Fruit fly (Drosophila melanogaster): ENCODE measurements around the gene ush.

Gene ush

dm6 chr2L:516032-516993 is 40.3 kb downstream of the ush start (continued):
- TF ChIP-seq nau (GFP tag; optimal IDR thresholded peaks at IDR 0.05): peak; percentile 74
- peak; percentile 49; the same call in 1 of the 2 replicates for TF ChIP-seq CG14441 (GFP tag; IDR thresholded peaks at IDR 0.05)
- no peak for TF ChIP-seq CG11696 (GFP tag; IDR thresholded peaks at IDR 0.05)
- peak; percentile 83 for TF ChIP-seq CG6689 (GFP tag; IDR thresholded peaks at IDR 0.05)
- TF ChIP-seq ems (GFP tag; optimal IDR thresholded peaks at IDR 0.05): peak; percentile 35
- TF ChIP-seq Fer3 (tag; optimal IDR thresholded peaks at IDR 0.05): peak; percentile 64
- no peak for TF ChIP-seq CG3163 (GFP tag; optimal IDR thresholded peaks at IDR 0.05)
- TF ChIP-seq CG15479 (GFP tag; optimal IDR thresholded peaks at IDR 0.05): peak; percentile 48
- peak in 1 of 2 experiments; percentile 55 for TF ChIP-seq Hr78 (GFP tag; optimal IDR thresholded peaks at IDR 0.05)
- peak; percentile 41; the same call in 1 of the 3 replicates for TF ChIP-seq CG2889 (GFP tag; IDR thresholded peaks at IDR 0.05)
- TF ChIP-seq tap (tag; optimal IDR thresholded peaks at IDR 0.05): peak; percentile 83
- peak; percentile 11 for TF ChIP-seq CTCF (GFP tag; optimal IDR thresholded peaks at IDR 0.05)
- TF ChIP-seq YL-1 (GFP tag; optimal IDR thresholded peaks at IDR 0.05): no peak
- TF ChIP-seq CG18619 (GFP tag; optimal IDR thresholded peaks at IDR 0.05): peak; percentile 58
- TF ChIP-seq Awh (GFP tag; IDR thresholded peaks at IDR 0.05): peak; percentile 81
- TF ChIP-seq dan (GFP tag; IDR thresholded peaks at IDR 0.05): no peak
- peak; percentile 64; the same call in 1 of the 2 replicates for TF ChIP-seq CG5953 (GFP tag; IDR thresholded peaks at IDR 0.05)
- no peak for TF ChIP-seq CG13287 (GFP tag; IDR thresholded peaks at IDR 0.05; ENCODE audit: partially characterized antibody)
- TF ChIP-seq mam (GFP tag; optimal IDR thresholded peaks at IDR 0.05): peak; percentile 62
- peak; percentile 51 for TF ChIP-seq sqz (GFP tag; optimal IDR thresholded peaks at IDR 0.05)
- peak; percentile 19 for TF ChIP-seq psq (GFP tag; optimal IDR thresholded peaks at IDR 0.05)
- TF ChIP-seq stwl (tag; optimal IDR thresholded peaks at IDR 0.05): no peak
- TF ChIP-seq Adf1 (GFP tag; IDR thresholded peaks at IDR 0.05): no peak
- peak; percentile 90 for TF ChIP-seq Nf-YC (tag; optimal IDR thresholded peaks at IDR 0.05)
- TF ChIP-seq ac (GFP tag; optimal IDR thresholded peaks at IDR 0.05): no peak
- no peak for TF ChIP-seq Sin3A (optimal IDR thresholded peaks at IDR 0.05)
- peak; percentile 72 for TF ChIP-seq CG12659 (GFP tag; optimal IDR thresholded peaks at IDR 0.05)
- peak; percentile 73 for TF ChIP-seq CG3281 (GFP tag; optimal IDR thresholded peaks at IDR 0.05)
- TF ChIP-seq CG15073 (GFP tag; optimal IDR thresholded peaks at IDR 0.05): peak; percentile 24
- TF ChIP-seq CG14667 (GFP tag; IDR thresholded peaks at IDR 0.05): peak; percentile 68; the same call in 1 of the 2 replicates
- TF ChIP-seq en (GFP tag; optimal IDR thresholded peaks at IDR 0.05): peak; percentile 50
- TF ChIP-seq bbx (GFP tag; IDR thresholded peaks at IDR 0.05; ENCODE audit: partially characterized antibody): no peak
- peak; percentile 15 for TF ChIP-seq NC2α (GFP tag; optimal IDR thresholded peaks at IDR 0.05)
- TF ChIP-seq Hand (GFP tag; optimal IDR thresholded peaks at IDR 0.05): peak; percentile 65
- peak; percentile 82 for TF ChIP-seq H15 (GFP tag; IDR thresholded peaks at IDR 0.05)
- peak; percentile 69; the same call in 1 of the 3 replicates for TF ChIP-seq CG11093 (GFP tag; IDR thresholded peaks at IDR 0.05)
- peak; percentile 82 for TF ChIP-seq sisA (GFP tag; IDR thresholded peaks at IDR 0.05)
- peak; percentile 43 for TF ChIP-seq CG9609 (GFP tag; optimal IDR thresholded peaks at IDR 0.05)
- peak; percentile 44 for TF ChIP-seq tx (GFP tag; optimal IDR thresholded peaks at IDR 0.05)
- peak; percentile 89 for TF ChIP-seq Sox102F (GFP tag; optimal IDR thresholded peaks at IDR 0.05)
- TF ChIP-seq tio (GFP tag; optimal IDR thresholded peaks at IDR 0.05): peak; percentile 60
- TF ChIP-seq CG13624 (GFP tag; optimal IDR thresholded peaks at IDR 0.05): peak; percentile 19
- TF ChIP-seq Gsc (GFP tag; IDR thresholded peaks at IDR 0.05): no peak; the same call in 1 of the 2 replicates
- TF ChIP-seq CG4360 (GFP tag; IDR thresholded peaks at IDR 0.05): peak; percentile 32; the same call in 1 of the 2 replicates
- TF ChIP-seq CG2199 (GFP tag; IDR thresholded peaks at IDR 0.05): peak; percentile 64; the same call in 1 of the 3 replicates
- peak; percentile 79; the same call in 2 of the 3 replicates for TF ChIP-seq CG34422 (GFP tag; IDR thresholded peaks at IDR 0.05)
- peak; percentile 49 for TF ChIP-seq CG12236 (GFP tag; optimal IDR thresholded peaks at IDR 0.05)
- peak; percentile 81 for TF ChIP-seq oc (tag; optimal IDR thresholded peaks at IDR 0.05)
- TF ChIP-seq mld (GFP tag; IDR thresholded peaks at IDR 0.05; ENCODE audit: partially characterized antibody): no peak

All from whole organism, embryonic.